Worm (Caenorhabditis elegans) whole organism, late embryonic: Measurements from ENCODE around the gene nspb-12.
A peak's percentile ranks its signal among the peaks of the same experiment; 100 is the strongest.

ENCODE experiments used
- C08G9.2 ChIP-seq: sonication (generic microtip); optimal IDR thresholded peaks from 2 replicates; lab custom pipeline; 2016; ENCODE audit warnings: mild to moderate bottlenecking, missing genetic modification characterization, moderate library complexity, missing compliant biosample characterization
- K02D7.2 ChIP-seq: sonication (generic microtip); optimal IDR thresholded peaks from 2 replicates; lab custom pipeline; 2017; ENCODE audit warnings: mild to moderate bottlenecking, missing genetic modification characterization, missing compliant biosample characterization
- Y22D7AL.16 ChIP-seq: sonication (generic microtip); optimal IDR thresholded peaks from 2 replicates; lab custom pipeline; 2016; ENCODE audit warnings: missing genetic modification characterization, missing compliant biosample characterization
- ahr-1 ChIP-seq: sonication (generic microtip); optimal IDR thresholded peaks from 2 replicates; lab custom pipeline; 2016; ENCODE audit warnings: missing genetic modification characterization, missing compliant biosample characterization
- ama-1 ChIP-seq: fragments of 150-350 bp; optimal IDR thresholded peaks from 2 replicates; lab custom pipeline; 2014
- ceh-14 ChIP-seq: sonication (generic microtip); optimal IDR thresholded peaks from 2 replicates; lab custom pipeline; 2016; ENCODE audit warnings: missing genotype, missing genetic modification characterization, missing compliant biosample characterization
- ceh-18 ChIP-seq: sonication (generic microtip); optimal IDR thresholded peaks from 2 replicates; lab custom pipeline; 2016; ENCODE audit warnings: missing genetic modification characterization, missing compliant biosample characterization
- ceh-24 ChIP-seq: sonication (generic microtip); optimal IDR thresholded peaks from 2 replicates; lab custom pipeline; 2016; ENCODE audit warnings: mild to moderate bottlenecking, missing genetic modification characterization, missing compliant biosample characterization
- ceh-30 ChIP-seq: fragments of 150-350 bp; optimal IDR thresholded peaks from 2 replicates; lab custom pipeline; 2014; ENCODE audit warnings: missing biosample characterization, missing genetic modification characterization
- ceh-31 ChIP-seq: sonication (generic microtip); optimal IDR thresholded peaks from 2 replicates; lab custom pipeline; 2016; ENCODE audit warnings: missing genetic modification characterization, missing compliant biosample characterization
- ceh-34 ChIP-seq: sonication (generic microtip); optimal IDR thresholded peaks from 2 replicates; lab custom pipeline; 2016; ENCODE audit warnings: mild to moderate bottlenecking, missing genetic modification characterization, missing compliant biosample characterization
- ceh-48 ChIP-seq: sonication (generic microtip); optimal IDR thresholded peaks from 2 replicates; lab custom pipeline; 2016; ENCODE audit warnings: missing genetic modification characterization, inconsistent platforms, missing compliant biosample characterization
- ceh-6 ChIP-seq: fragments of 200-800 bp; sonication (Bioruptor generic); optimal IDR thresholded peaks from 2 replicates; lab custom pipeline; 2018; ENCODE audit warnings: mild to moderate bottlenecking, missing genetic modification characterization, missing compliant biosample characterization
- dmd-4 ChIP-seq: sonication (generic microtip); optimal IDR thresholded peaks from 2 replicates; lab custom pipeline; 2016; ENCODE audit warnings: borderline replicate concordance, missing genetic modification characterization, missing compliant biosample characterization
- elt-2 ChIP-seq: sonication (generic microtip); optimal IDR thresholded peaks from 2 replicates; lab custom pipeline; 2016; ENCODE audit warnings: missing genetic modification reagents, missing genetic modification characterization, missing compliant biosample characterization
- elt-4 ChIP-seq: sonication (generic microtip); optimal IDR thresholded peaks from 2 replicates; lab custom pipeline; 2016; ENCODE audit warnings: missing genetic modification characterization, missing compliant biosample characterization
- fax-1 ChIP-seq: sonication (generic microtip); optimal IDR thresholded peaks from 2 replicates; lab custom pipeline; 2016; ENCODE audit warnings: missing genotype, missing genetic modification characterization, missing compliant biosample characterization
- fkh-10 ChIP-seq: fragments of 150-350 bp; optimal IDR thresholded peaks from 2 replicates; lab custom pipeline; 2014; ENCODE audit warnings: missing biosample characterization, missing genetic modification reagents, missing genetic modification characterization
- gmeb-2 ChIP-seq: sonication (generic microtip); optimal IDR thresholded peaks from 2 replicates; lab custom pipeline; 2016; ENCODE audit warnings: missing genetic modification characterization, inconsistent platforms, missing compliant biosample characterization
- hlh-15 ChIP-seq: sonication (generic microtip); optimal IDR thresholded peaks from 2 replicates; lab custom pipeline; 2016; ENCODE audit warnings: missing genetic modification characterization, missing compliant biosample characterization
- madf-2 ChIP-seq: sonication (generic microtip); optimal IDR thresholded peaks from 2 replicates; lab custom pipeline; 2017; ENCODE audit warnings: missing genetic modification characterization, missing compliant biosample characterization
- nhr-232 ChIP-seq: sonication (generic microtip); optimal IDR thresholded peaks from 2 replicates; lab custom pipeline; 2016; ENCODE audit warnings: missing genetic modification characterization, missing compliant biosample characterization
- pqm-1 ChIP-seq: sonication (generic microtip); optimal IDR thresholded peaks from 2 replicates; lab custom pipeline; 2016; ENCODE audit warnings: missing genetic modification characterization, missing compliant biosample characterization
- rnt-1 ChIP-seq: sonication (generic microtip); optimal IDR thresholded peaks from 2 replicates; lab custom pipeline; 2016; ENCODE audit warnings: missing genetic modification characterization, missing compliant biosample characterization
- sdc-2 ChIP-seq: sonication (generic microtip); optimal IDR thresholded peaks from 2 replicates; lab custom pipeline; 2016; ENCODE audit warnings: missing genotype, missing genetic modification characterization, missing compliant biosample characterization
- sox-4 ChIP-seq: sonication (generic microtip); optimal IDR thresholded peaks from 2 replicates; lab custom pipeline; 2017; ENCODE audit warnings: mild to moderate bottlenecking, missing genetic modification characterization, inconsistent platforms, missing compliant biosample characterization
- syd-9 ChIP-seq: sonication (generic microtip); optimal IDR thresholded peaks from 2 replicates; lab custom pipeline; 2016; ENCODE audit warnings: mild to moderate bottlenecking, missing genetic modification characterization, moderate library complexity, missing compliant biosample characterization
- tbx-2 ChIP-seq: sonication (generic microtip); optimal IDR thresholded peaks from 2 replicates; lab custom pipeline; 2016; ENCODE audit warnings: missing genetic modification characterization, missing compliant biosample characterization
- unc-3 ChIP-seq, 2 experiments: fragments of 200-800 bp in 1 of 2; sonication (Bioruptor generic) in 1 of 2; sonication (generic microtip) in 1 of 2; conservative IDR thresholded peaks in 1 of 2; optimal IDR thresholded peaks in 1 of 2; 2 replicates each; pipeline versions ENCODE4 v1.3.6 to Lab custom; 2016 to 2022; ENCODE audit warnings: missing compliant biosample characterization in 2 of 2, missing genetic modification characterization in 2 of 2, missing genetic modification reagents in 1 of 2
- unc-55 ChIP-seq: sonication (generic microtip); optimal IDR thresholded peaks from 2 replicates; lab custom pipeline; 2017; ENCODE audit warnings: missing biosample characterization, missing genetic modification reagents, missing genetic modification characterization
- unc-86 ChIP-seq: sonication (generic microtip); optimal IDR thresholded peaks from 2 replicates; lab custom pipeline; 2016; ENCODE audit warnings: missing genetic modification characterization, missing compliant biosample characterization
- zip-5 ChIP-seq: sonication (generic microtip); optimal IDR thresholded peaks from 2 replicates; lab custom pipeline; 2016; ENCODE audit warnings: missing genetic modification characterization, missing compliant biosample characterization

The nspb-12 gene

ce11 chrIII:5546730-5547129 lies 21.8 kb downstream of the nspb-12 start, which contains the start of gene F09F7.5:
F09F7.5 (plus strand) TSS chrIII:5546987.
- TF ChIP-seq fkh-10 (no peak), elt-2 (tag; lab: Kevin White, UChicago) (peak; percentile 26), nhr-232 (tag; lab: Kevin White, UChicago) (no peak), zip-5 (tag; lab: Kevin White, UChicago) (no peak)

DNA sequence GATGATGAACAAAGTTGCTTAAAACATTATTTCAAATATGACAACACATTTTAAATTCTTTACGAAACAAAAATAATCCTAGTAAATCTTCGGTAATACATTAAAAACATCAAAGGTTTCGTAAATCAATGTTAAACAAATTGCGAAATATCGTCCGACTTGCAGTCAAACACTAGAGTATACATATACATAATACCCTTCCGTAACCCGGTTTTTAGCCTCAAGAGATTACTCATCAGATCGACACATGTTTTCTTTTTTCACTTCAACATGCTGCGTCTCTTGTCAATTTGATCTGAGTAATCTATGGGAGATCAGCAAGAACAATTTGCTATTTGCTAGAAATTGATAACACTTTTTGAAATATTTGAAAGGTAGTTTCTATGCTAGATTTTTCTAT lies 22.3 kb downstream of the nspb-12 start:
- TF ChIP-seq unc-86 (tag; lab: Kevin White, UChicago) (no peak), unc-3 (GFP tag; conservative IDR thresholded peaks at IDR 0.05; lab: Robert Waterston, UW) (no peak), unc-3 (tag; optimal IDR thresholded peaks at IDR 0.05; lab: Kevin White, UChicago) (no peak), sdc-2 (tag; lab: Kevin White, UChicago) (no peak), ceh-6 (no peak)
- TF ChIP-seq, all 69 proteins: peak for 0

- TF ChIP-seq ama-1 (no peak), ceh-34 (tag; lab: Kevin White, UChicago) (no peak)
These were observed 24.7 kb downstream of the nspb-12 start, which contains the start of gene D1044.1 for ce11 chrIII:5543727-5544345. D1044.1 (plus strand) TSS chrIII:5544295.

DNA sequence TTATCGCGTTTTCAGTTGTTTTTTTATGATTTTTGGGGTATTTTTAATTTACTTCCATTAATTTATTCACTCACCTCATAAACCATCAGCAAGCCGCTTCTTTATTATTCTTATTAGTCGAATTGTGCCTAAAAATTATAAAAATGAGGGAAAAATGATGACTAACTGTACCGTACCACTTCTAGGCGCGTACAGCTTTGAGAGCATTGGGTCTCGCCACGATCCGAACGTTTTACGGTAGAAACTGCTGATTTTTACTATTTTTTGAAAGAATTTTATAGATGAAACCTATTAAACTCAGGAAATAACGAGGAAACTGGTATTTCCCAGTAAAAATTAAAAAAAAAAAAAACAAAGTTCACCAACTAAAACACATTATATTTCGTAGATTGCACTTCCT lies 25.5 kb downstream of the nspb-12 start, which contains the start of gene D1044.6:
TSS of gene D1044.6 (minus strand) at position 128 of the 400 bp plus-strand sequence.
- TF ChIP-seq ceh-18 (tag; lab: Kevin White, UChicago) (no peak), elt-4 (tag; lab: Kevin White, UChicago) (no peak), sox-4 (no peak), tbx-2 (no peak), unc-3 (GFP tag; conservative IDR thresholded peaks at IDR 0.05; lab: Robert Waterston, UW) (no peak), unc-3 (tag; optimal IDR thresholded peaks at IDR 0.05; lab: Kevin White, UChicago) (no peak), hlh-15 (tag; lab: Kevin White, UChicago) (no peak), rnt-1 (tag; lab: Kevin White, UChicago) (no peak), syd-9 (tag; lab: Kevin White, UChicago) (no peak), dmd-4 (tag; lab: Kevin White, UChicago) (no peak), ceh-30 (no peak), ceh-24 (tag; lab: Kevin White, UChicago) (no peak), ceh-14 (no peak), ceh-48 (tag; lab: Kevin White, UChicago) (no peak), pqm-1 (tag; lab: Kevin White, UChicago) (no peak), ceh-31 (tag; lab: Kevin White, UChicago) (no peak), C08G9.2 (no peak), Y22D7AL.16 (tag; lab: Kevin White, UChicago) (no peak)

ce11 chrIII:5541777-5542176 lies 26.8 kb downstream of the nspb-12 start:
- TF ChIP-seq gmeb-2 (no peak), unc-55 (GFP tag; lab: Kevin White, UChicago) (no peak), nhr-232 (tag; lab: Kevin White, UChicago) (no peak), K02D7.2 (tag; lab: Kevin White, UChicago) (no peak), madf-2 (tag; lab: Kevin White, UChicago) (no peak), ahr-1 (tag; lab: Kevin White, UChicago) (no peak)
- TF ChIP-seq, all 69 proteins: peak for 0

DNA sequence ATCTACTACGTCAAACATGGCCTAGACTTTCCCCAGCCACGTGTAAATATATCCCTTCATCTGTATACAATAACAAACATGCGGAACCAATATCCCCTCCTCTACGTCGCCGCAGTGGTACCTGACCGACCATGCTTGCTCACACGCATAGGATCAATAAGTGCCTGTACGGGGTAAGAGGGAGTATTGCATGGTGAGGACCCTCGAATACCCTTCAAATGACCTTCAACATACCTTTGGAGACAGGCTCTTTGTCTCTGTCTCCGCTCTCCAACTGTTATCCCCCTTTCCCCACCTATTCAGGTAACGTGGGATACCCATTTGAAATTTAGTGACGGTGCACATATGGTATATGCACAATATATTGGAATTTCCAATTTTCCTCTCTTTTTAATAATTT lies 42.6 kb downstream of the nspb-12 start, which contains the start of gene dex-1:
TSS of gene dex-1 (plus strand) at position 132 of the 400 bp plus-strand sequence.
- no peak for TF ChIP-seq hlh-15 (tag; lab: Kevin White, UChicago)
- no peak for TF ChIP-seq fax-1
- TF ChIP-seq elt-4 (tag; lab: Kevin White, UChicago): no peak
- TF ChIP-seq, all 69 proteins: peak for 0
